Worm (Caenorhabditis elegans) whole organism, midembryonic: Measurements from ENCODE around the gene exl-1.

Source experiments
- T22C8.4 ChIP-seq: fragments of 200-800 bp; sonication (Bioruptor generic); IDR thresholded peaks from 2 replicates; pipeline ENCODE4 v1.3.6; 2022; ENCODE audit warnings: missing genetic modification characterization, missing compliant biosample characterization
- cog-1 ChIP-seq: sonication (generic microtip); optimal IDR thresholded peaks from 2 replicates; lab custom pipeline; 2016; ENCODE audit warnings: missing genetic modification characterization, missing compliant biosample characterization
- flt-1 ChIP-seq: fragments of 200-800 bp; sonication (Bioruptor generic); IDR thresholded peaks from 2 replicates; pipeline ENCODE4 v1.3.6; 2022; ENCODE audit warnings: missing genetic modification characterization, missing compliant biosample characterization
- klf-2 ChIP-seq: fragments of 200-800 bp; sonication (Bioruptor generic); conservative IDR thresholded peaks from 2 replicates; pipeline ENCODE4 v1.3.6; 2022; ENCODE audit warnings: missing genetic modification reagents, missing genetic modification characterization, missing compliant biosample characterization
- med-1 ChIP-seq: sonication (generic microtip); optimal IDR thresholded peaks from 2 replicates; lab custom pipeline; 2017; ENCODE audit warnings: missing genetic modification characterization, mild to moderate bottlenecking, missing compliant biosample characterization, antibody characterized with exemption, missing genetic modification reagents; ENCODE audit not compliant: insufficient read depth
- ref-1 ChIP-seq: fragments of 200-800 bp; sonication (Bioruptor generic); conservative IDR thresholded peaks from 2 replicates; pipeline ENCODE4 v1.3.6; 2022; ENCODE audit warnings: missing genetic modification reagents, missing genetic modification characterization, missing compliant biosample characterization
- tab-1 ChIP-seq: fragments of 200-800 bp; sonication (Bioruptor generic); IDR thresholded peaks from 2 replicates; pipeline ENCODE4 v1.3.6; 2022; ENCODE audit warnings: missing genetic modification characterization, missing compliant biosample characterization
- ztf-23 ChIP-seq: fragments of 200-800 bp; sonication (Bioruptor generic); IDR thresholded peaks from 2 replicates; pipeline ENCODE4 v1.3.6; 2022; ENCODE audit warnings: missing genetic modification reagents, missing genetic modification characterization, missing compliant biosample characterization
- ztf-29 ChIP-seq: fragments of 200-800 bp; sonication (Bioruptor generic); IDR thresholded peaks from 2 replicates; pipeline ENCODE4 v1.3.6; 2022; ENCODE audit warnings: missing genetic modification reagents, missing genetic modification characterization, missing compliant biosample characterization

DNA sequence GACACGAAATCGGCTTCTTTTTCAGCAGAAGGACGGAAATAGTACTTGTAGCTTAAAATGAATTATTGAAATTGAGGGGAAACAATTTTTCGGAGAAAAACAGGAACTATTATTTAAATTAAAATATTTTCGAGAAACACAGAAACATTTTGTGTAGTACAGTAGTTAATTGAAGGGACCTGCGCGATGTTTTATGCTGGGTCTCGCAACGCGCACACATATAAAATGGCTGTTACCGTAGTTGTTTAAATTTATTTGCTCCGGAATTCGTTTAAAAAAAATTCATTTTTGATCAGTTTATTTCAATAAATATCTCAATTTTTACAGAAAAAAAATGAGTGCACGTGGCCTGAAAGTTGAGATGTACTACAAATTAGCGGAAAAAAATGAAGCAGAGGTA is 2.5 kb downstream of the exl-1 start, which contains the start of gene dsb-2:
- TF ChIP-seq ztf-29 (no peak), ztf-23 (GFP tag; lab: Robert Waterston, UW) (no peak), ref-1 (GFP tag; lab: Robert Waterston, UW) (no peak), cog-1 (no peak), klf-2 (no peak), flt-1 (no peak), T22C8.4 (GFP tag; lab: Robert Waterston, UW) (no peak), tab-1 (GFP tag; lab: Robert Waterston, UW) (no peak), med-1 (GFP tag; lab: Kevin White, UChicago) (no peak)
